Fruit fly (Drosophila melanogaster) whole organism, embryonic: ENCODE data around the gene CG44261.

Experiments used
- BtbVII ChIP-seq: fragments of 200-800 bp; sonication (Bioruptor generic); optimal IDR thresholded peaks from 3 replicates; lab custom pipeline; 2017; ENCODE audit warnings: missing biosample characterization, mild to moderate bottlenecking, missing genetic modification characterization
- CG10565 ChIP-seq: fragments of 200-800 bp; sonication (Bioruptor generic); optimal IDR thresholded peaks from 3 replicates; lab custom pipeline; 2016; ENCODE audit warnings: missing biosample characterization, mild to moderate bottlenecking, missing genetic modification characterization
- CG10979 ChIP-seq: fragments of 200-800 bp; sonication (Bioruptor generic); optimal IDR thresholded peaks from 2 replicates; lab custom pipeline; 2018; ENCODE audit warnings: missing biosample characterization, mild to moderate bottlenecking, missing genetic modification characterization, moderate library complexity
- CG1233 ChIP-seq: fragments of 200-800 bp; sonication (Bioruptor generic); optimal IDR thresholded peaks from 4 replicates; lab custom pipeline; 2018; ENCODE audit warnings: missing biosample characterization, mild to moderate bottlenecking, missing genetic modification characterization
- CG12391 ChIP-seq: fragments of 200-800 bp; sonication (Bioruptor generic); optimal IDR thresholded peaks from 3 replicates; lab custom pipeline; 2018; ENCODE audit warnings: missing biosample characterization, mild to moderate bottlenecking, missing genetic modification characterization, moderate library complexity
- CG14014 ChIP-seq: fragments of 200-800 bp; sonication (Bioruptor generic); IDR thresholded peaks from 2 replicates; pipeline ENCODE4 v1.3.6; 2022; ENCODE audit warnings: missing biosample characterization, missing genetic modification characterization
- CG14860 ChIP-seq: fragments of 200-800 bp; sonication (Bioruptor generic); IDR thresholded peaks from 3 replicates; pipeline ENCODE4 v1.3.6; 2022; ENCODE audit warnings: missing biosample characterization, missing genetic modification characterization; ENCODE audit not compliant: partially characterized antibody
- CG15514 ChIP-seq: fragments of 200-800 bp; sonication (Bioruptor generic); optimal IDR thresholded peaks from 3 replicates; lab custom pipeline; 2017; ENCODE audit warnings: missing biosample characterization, missing genetic modification characterization, mild to moderate bottlenecking, moderate library complexity, missing genetic modification reagents
- CG18476 ChIP-seq: fragments of 200-800 bp; sonication (Bioruptor generic); optimal IDR thresholded peaks from 2 replicates; lab custom pipeline; 2016; ENCODE audit warnings: missing biosample characterization, mild to moderate bottlenecking, missing genetic modification characterization
- CG18599 ChIP-seq: fragments of 200-800 bp; sonication (Bioruptor generic); optimal IDR thresholded peaks from 3 replicates; lab custom pipeline; 2017; ENCODE audit warnings: missing biosample characterization, missing genetic modification characterization, mild to moderate bottlenecking, moderate library complexity, missing genetic modification reagents
- CG18619 ChIP-seq: fragments of 200-800 bp; sonication (Bioruptor generic); optimal IDR thresholded peaks from 3 replicates; lab custom pipeline; 2017; ENCODE audit warnings: missing biosample characterization, mild to moderate bottlenecking, missing genetic modification characterization
- CG18764 ChIP-seq: fragments of 200-800 bp; sonication (Bioruptor generic); optimal IDR thresholded peaks from 3 replicates; lab custom pipeline; 2016; ENCODE audit warnings: missing biosample characterization, missing genetic modification characterization
- CG32532 ChIP-seq: fragments of 200-800 bp; sonication (Bioruptor generic); IDR thresholded peaks from 2 replicates; pipeline ENCODE4 v1.3.6; 2022; ENCODE audit warnings: missing biosample characterization, missing genetic modification characterization
- CG42726 ChIP-seq: fragments of 200-800 bp; sonication (Bioruptor generic); IDR thresholded peaks from 2 replicates; pipeline ENCODE4 v1.3.6; 2022; ENCODE audit warnings: missing biosample characterization, missing genetic modification characterization; ENCODE audit not compliant: partially characterized antibody
- CG4424 ChIP-seq: fragments of 200-800 bp; sonication (Bioruptor generic); optimal IDR thresholded peaks from 3 replicates; lab custom pipeline; 2016; ENCODE audit warnings: missing biosample characterization, missing genetic modification characterization
- CG4617 ChIP-seq: fragments of 200-800 bp; sonication (Bioruptor generic); optimal IDR thresholded peaks from 3 replicates; lab custom pipeline; 2016; ENCODE audit warnings: missing biosample characterization, missing genetic modification characterization, borderline replicate concordance
- CG7372 ChIP-seq: fragments of 200-800 bp; sonication (Bioruptor generic); IDR thresholded peaks from 2 replicates; pipeline ENCODE4 v1.3.6; 2022; ENCODE audit warnings: missing biosample characterization, missing genetic modification characterization
- CG8281 ChIP-seq: fragments of 200-800 bp; sonication (Bioruptor generic); optimal IDR thresholded peaks from 2 replicates; lab custom pipeline; 2018; ENCODE audit warnings: missing biosample characterization, mild to moderate bottlenecking, missing genetic modification characterization, moderate library complexity
- CG9215 ChIP-seq: fragments of 200-800 bp; sonication (Bioruptor generic); IDR thresholded peaks from 2 replicates; pipeline ENCODE4 v1.3.6; 2022; ENCODE audit warnings: missing biosample characterization, missing genetic modification characterization
- CG9437 ChIP-seq: fragments of 200-800 bp; sonication (Bioruptor generic); optimal IDR thresholded peaks from 2 replicates; lab custom pipeline; 2018; ENCODE audit warnings: missing biosample characterization, mild to moderate bottlenecking, missing genetic modification characterization
- CG9727 ChIP-seq: fragments of 200-800 bp; sonication (Bioruptor generic); optimal IDR thresholded peaks from 3 replicates; lab custom pipeline; 2017; ENCODE audit warnings: missing biosample characterization, mild to moderate bottlenecking, missing genetic modification characterization
- CkIIα-i1 ChIP-seq: fragments of 200-800 bp; sonication (Bioruptor generic); IDR thresholded peaks from 2 replicates; pipeline ENCODE4 v1.3.6; 2022; ENCODE audit warnings: missing biosample characterization, missing genetic modification characterization
- Dad ChIP-seq: fragments of 200-800 bp; sonication (Bioruptor generic); optimal IDR thresholded peaks from 3 replicates; lab custom pipeline; 2016; ENCODE audit warnings: missing biosample characterization, missing genetic modification characterization
- Dfd ChIP-seq, 2 experiments: fragments of >200 bp; optimal IDR thresholded peaks; 2 replicates each; lab custom pipeline; 2017; ENCODE audit warnings: missing biosample characterization in 2 of 2, missing genetic modification characterization in 2 of 2
- Ets97D ChIP-seq: fragments of 200-800 bp; sonication (Bioruptor generic); optimal IDR thresholded peaks from 3 replicates; lab custom pipeline; 2016; ENCODE audit warnings: missing biosample characterization, missing genetic modification characterization
- HLH4C ChIP-seq: fragments of 200-800 bp; sonication (Bioruptor generic); IDR thresholded peaks from 3 replicates; pipeline ENCODE4 v1.3.6; 2022; ENCODE audit warnings: missing biosample characterization, missing genetic modification characterization; ENCODE audit not compliant: partially characterized antibody
- HLH54F ChIP-seq: fragments of 200-800 bp; sonication (Bioruptor generic); optimal IDR thresholded peaks from 3 replicates; lab custom pipeline; 2016; ENCODE audit warnings: missing biosample characterization, missing genetic modification characterization
- Hmx ChIP-seq: fragments of 200-800 bp; sonication (Bioruptor generic); optimal IDR thresholded peaks from 2 replicates; lab custom pipeline; 2016; ENCODE audit warnings: missing biosample characterization, missing genetic modification characterization
- Nf-YA ChIP-seq: fragments of 200-800 bp; sonication (Bioruptor generic); IDR thresholded peaks from 2 replicates; pipeline ENCODE4 v1.3.6; 2022; ENCODE audit warnings: missing biosample characterization, missing genetic modification characterization
- Rx ChIP-seq: fragments of 200-800 bp; sonication (Bioruptor generic); IDR thresholded peaks from 2 replicates; pipeline ENCODE4 v1.3.6; 2022; ENCODE audit warnings: missing biosample characterization, missing genetic modification characterization
- Sox102F ChIP-seq: fragments of 200-800 bp; sonication (Bioruptor generic); optimal IDR thresholded peaks from 2 replicates; lab custom pipeline; 2018; ENCODE audit warnings: missing biosample characterization, mild to moderate bottlenecking, missing genetic modification characterization, moderate library complexity
- TFAM ChIP-seq: fragments of 200-800 bp; sonication (Bioruptor generic); optimal IDR thresholded peaks from 2 replicates; lab custom pipeline; 2017; ENCODE audit warnings: missing biosample characterization, missing genetic modification characterization, inconsistent platforms
- Usf ChIP-seq: fragments of 200-800 bp; sonication (Bioruptor generic); optimal IDR thresholded peaks from 2 replicates; lab custom pipeline; 2017; ENCODE audit warnings: missing genotype, missing biosample characterization, missing genetic modification characterization
- Xbp1 ChIP-seq: fragments of 200-800 bp; sonication (Bioruptor generic); optimal IDR thresholded peaks from 3 replicates; lab custom pipeline; 2016; ENCODE audit warnings: missing biosample characterization, mild to moderate bottlenecking, missing genetic modification characterization
- Xrp1 ChIP-seq: fragments of 200-800 bp; sonication (Bioruptor generic); IDR thresholded peaks from 2 replicates; pipeline ENCODE4 v1.3.6; 2022; ENCODE audit warnings: missing biosample characterization, missing genetic modification characterization
- ab ChIP-seq: fragments of 200-800 bp; sonication (Bioruptor generic); optimal IDR thresholded peaks from 2 replicates; lab custom pipeline; 2016; ENCODE audit warnings: missing biosample characterization, missing genetic modification characterization
- aop ChIP-seq: fragments of 200-800 bp; sonication (Bioruptor generic); IDR thresholded peaks from 2 replicates; pipeline ENCODE4 v1.3.6; 2022; ENCODE audit warnings: missing biosample characterization, missing genetic modification characterization
- bsh ChIP-seq, 2 experiments: fragments of 200-800 bp; sonication (Bioruptor generic); optimal IDR thresholded peaks; 2 replicates each; lab custom pipeline; 2017 to 2018; ENCODE audit warnings: mild to moderate bottlenecking in 2 of 2, missing biosample characterization in 2 of 2, missing genetic modification characterization in 2 of 2, moderate library complexity in 1 of 2
- chif ChIP-seq, 2 experiments: fragments of 200-800 bp; sonication (Bioruptor generic); optimal IDR thresholded peaks; 3 replicates each; lab custom pipeline; 2016; ENCODE audit warnings: missing biosample characterization in 2 of 2, missing genetic modification characterization in 2 of 2
- croc ChIP-seq: fragments of 200-800 bp; sonication (Bioruptor generic); conservative IDR thresholded peaks from 3 replicates; pipeline ENCODE4 v1.3.6; 2022; ENCODE audit warnings: missing biosample characterization, missing genetic modification characterization
- esg ChIP-seq: fragments of 200-800 bp; sonication (Bioruptor generic); conservative IDR thresholded peaks from 2 replicates; pipeline ENCODE4 v1.3.6; 2022; ENCODE audit warnings: missing biosample characterization, missing genetic modification characterization
- exex ChIP-seq: fragments of 200-800 bp; sonication (Bioruptor generic); optimal IDR thresholded peaks from 4 replicates; lab custom pipeline; 2018; ENCODE audit warnings: missing biosample characterization, mild to moderate bottlenecking, missing genetic modification characterization, moderate library complexity
- fd96Cb ChIP-seq: fragments of 200-800 bp; sonication (Bioruptor generic); optimal IDR thresholded peaks from 2 replicates; lab custom pipeline; 2018; ENCODE audit warnings: missing biosample characterization, mild to moderate bottlenecking, missing genetic modification characterization, moderate library complexity
- gt ChIP-seq: fragments of 200-800 bp; sonication (Bioruptor generic); IDR thresholded peaks from 2 replicates; pipeline ENCODE4 v1.3.6; 2022; ENCODE audit warnings: missing biosample characterization, missing genetic modification characterization
- kay ChIP-seq: fragments of 200-800 bp; sonication (Bioruptor generic); optimal IDR thresholded peaks from 2 replicates; lab custom pipeline; 2016; ENCODE audit warnings: missing biosample characterization, missing genetic modification characterization
- oc ChIP-seq: fragments of 200-800 bp; sonication (Bioruptor generic); optimal IDR thresholded peaks from 2 replicates; lab custom pipeline; 2018; ENCODE audit warnings: missing biosample characterization, mild to moderate bottlenecking, missing genetic modification characterization, moderate library complexity
- pros ChIP-seq: fragments of 200-800 bp; sonication (Bioruptor generic); optimal IDR thresholded peaks from 3 replicates; lab custom pipeline; 2019; ENCODE audit warnings: missing biosample characterization, mild to moderate bottlenecking, missing genetic modification characterization, moderate library complexity
- run ChIP-seq: fragments of 200-800 bp; sonication (Bioruptor generic); optimal IDR thresholded peaks from 3 replicates; lab custom pipeline; 2018; ENCODE audit warnings: missing biosample characterization, mild to moderate bottlenecking, missing genetic modification characterization
- sim ChIP-seq: fragments of 200-800 bp; sonication (Bioruptor generic); IDR thresholded peaks from 2 replicates; pipeline ENCODE4 v1.3.6; 2022; ENCODE audit warnings: missing biosample characterization, missing genetic modification characterization
- tll ChIP-seq, 2 experiments: fragments of 200-800 bp in 1 of 2; fragments of >200 bp in 1 of 2; sonication (Bioruptor generic) in 1 of 2; optimal IDR thresholded peaks; 2 replicates each; lab custom pipeline; 2017 to 2019; ENCODE audit warnings: missing biosample characterization in 2 of 2, missing genetic modification characterization in 2 of 2, mild to moderate bottlenecking in 1 of 2, moderate library complexity in 1 of 2

CG44261 gene

dm6 chr3R:9370413-9370812, 37.6 kb downstream of the CG44261 start (continued):
- TF ChIP-seq tll (GFP tag; optimal IDR thresholded peaks at IDR 0.05; lab: Kevin White, UChicago) (no peak), Xbp1 (peak; percentile 62), Dfd (GFP tag; optimal IDR thresholded peaks at IDR 0.05; lab: Kevin White, UChicago) (no peak), exex (tag; lab: Kevin White, UChicago) (no peak), chif (GFP tag; optimal IDR thresholded peaks at IDR 0.05; lab: Kevin White, UChicago) (peak in 1 of 2 experiments; percentile 26), CG9215 (GFP tag; lab: Robert Waterston, UW) (peak; percentile 36; the same call in 1 of the 2 replicates), CG18599 (peak; percentile 59), sim (GFP tag; lab: Robert Waterston, UW) (no peak), esg (GFP tag; lab: Robert Waterston, UW) (peak; percentile 62), kay (GFP tag; lab: Kevin White, UChicago) (no peak), CG8281 (tag; lab: Kevin White, UChicago) (no peak), Rx (GFP tag; lab: Robert Waterston, UW) (no peak), CkIIα-i1 (GFP tag; lab: Robert Waterston, UW) (no peak), CG9437 (GFP tag; lab: Kevin White, UChicago) (peak; percentile 11), Xrp1 (GFP tag; lab: Robert Waterston, UW) (peak; percentile 46; the same call in 1 of the 2 replicates), CG32532 (GFP tag; lab: Robert Waterston, UW) (peak; percentile 73), BtbVII (peak; percentile 65), bsh (GFP tag; optimal IDR thresholded peaks at IDR 0.05; lab: Kevin White, UChicago) (no peak), CG9727 (peak; percentile 15), CG18619 (GFP tag; lab: Kevin White, UChicago) (peak; percentile 6), CG10979 (tag; lab: Kevin White, UChicago) (no peak), CG15514 (GFP tag; lab: Kevin White, UChicago) (peak; percentile 28), Hmx (GFP tag; lab: Kevin White, UChicago) (no peak), Nf-YA (GFP tag; lab: Robert Waterston, UW) (no peak), CG7372 (GFP tag; lab: Robert Waterston, UW) (0 out of 2 replicates have a peak, but pooled peaks have one; percentile 38), CG14014 (GFP tag; lab: Robert Waterston, UW) (peak; percentile 46; the same call in 1 of the 2 replicates), CG18764 (GFP tag; lab: Kevin White, UChicago) (no peak), HLH4C (no peak), run (tag; lab: Kevin White, UChicago) (no peak), oc (tag; lab: Kevin White, UChicago) (no peak), CG4617 (GFP tag; lab: Kevin White, UChicago) (no peak), CG14860 (no peak), CG12391 (peak; percentile 58), fd96Cb (tag; lab: Kevin White, UChicago) (peak; percentile 40), CG1233 (GFP tag; lab: Kevin White, UChicago) (peak; percentile 32), Dad (no peak), HLH54F (GFP tag; lab: Kevin White, UChicago) (peak; percentile 31), CG10565 (GFP tag; lab: Kevin White, UChicago) (no peak), gt (GFP tag; lab: Robert Waterston, UW) (no peak), CG18476 (GFP tag; lab: Kevin White, UChicago) (no peak), CG4424 (GFP tag; lab: Kevin White, UChicago) (peak; percentile 12), aop (GFP tag; lab: Robert Waterston, UW) (no peak), Sox102F (GFP tag; lab: Kevin White, UChicago) (peak; percentile 71), croc (no peak), ab (no peak), pros (no peak), Ets97D (GFP tag; lab: Kevin White, UChicago) (no peak), Usf (GFP tag; lab: Kevin White, UChicago) (no peak), CG42726 (GFP tag; lab: Robert Waterston, UW) (no peak), TFAM (GFP tag; lab: Kevin White, UChicago) (no peak)
